Fruit fly (Drosophila melanogaster): ENCODE data around the gene PH4alphaNE1.

The PH4alphaNE1 gene

DNA sequence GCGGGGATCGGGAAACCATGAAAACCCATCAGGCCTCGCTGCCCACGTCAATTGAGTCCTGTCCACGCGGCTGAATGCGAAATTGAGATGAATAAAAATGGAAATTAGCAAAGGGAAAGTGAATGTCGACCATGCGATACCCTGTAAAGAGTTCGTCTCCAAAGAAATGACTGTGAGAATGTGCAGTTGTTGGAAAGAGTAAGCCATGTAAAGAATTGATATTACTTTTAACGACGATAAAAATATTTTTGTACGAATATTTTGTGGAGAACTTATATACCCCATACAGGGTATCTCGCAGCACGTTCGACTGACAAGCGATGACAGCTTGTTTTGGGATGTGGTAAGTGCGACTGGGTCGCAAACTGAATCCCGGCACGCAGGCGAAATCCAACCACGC lies 1.0 kb upstream of the PH4alphaNE1 start (continued):
- TF ChIP-seq pan (optimal IDR thresholded peaks at IDR 0.05) (no peak), pan (GFP tag; optimal IDR thresholded peaks at IDR 0.05 in 1 of 2, IDR thresholded peaks at IDR 0.05 in 1 of 2) (peak in 1 of 2 experiments; percentile 29), CG14441 (GFP tag; IDR thresholded peaks at IDR 0.05) (peak; percentile 35; the same call in 1 of the 2 replicates), Ravus (GFP tag; IDR thresholded peaks at IDR 0.05) (no peak), CG8089 (GFP tag; optimal IDR thresholded peaks at IDR 0.05) (no peak), chn (GFP tag; optimal IDR thresholded peaks at IDR 0.05) (peak; percentile 18), dpn (GFP tag; optimal IDR thresholded peaks at IDR 0.05) (no peak), Doc3 (GFP tag; IDR thresholded peaks at IDR 0.05; ENCODE audit: partially characterized antibody) (no peak), CG7963 (GFP tag; IDR thresholded peaks at IDR 0.05; ENCODE audit: partially characterized antibody) (no peak), tll (GFP tag; optimal IDR thresholded peaks at IDR 0.05) (no peak), Nf-YC (tag; optimal IDR thresholded peaks at IDR 0.05) (no peak), unc-4 (GFP tag; IDR thresholded peaks at IDR 0.05; ENCODE audit: partially characterized antibody) (no peak), wor (GFP tag; IDR thresholded peaks at IDR 0.05) (no peak), psq (GFP tag; optimal IDR thresholded peaks at IDR 0.05) (no peak), dysf (GFP tag; IDR thresholded peaks at IDR 0.05) (peak; percentile 57; the same call in 2 of the 3 replicates), tap (tag; optimal IDR thresholded peaks at IDR 0.05) (no peak), CG8359 (GFP tag; optimal IDR thresholded peaks at IDR 0.05; ENCODE audit: borderline replicate concordance) (no peak), CG4820 (GFP tag; optimal IDR thresholded peaks at IDR 0.05) (peak; percentile 33), Meics (GFP tag; optimal IDR thresholded peaks at IDR 0.05) (peak; percentile 1), CG11456 (GFP tag; IDR thresholded peaks at IDR 0.05) (peak; percentile 28; the same call in 1 of the 3 replicates), ab (GFP tag; optimal IDR thresholded peaks at IDR 0.05) (no peak), ttk (GFP tag; IDR thresholded peaks at IDR 0.05) (peak; percentile 32; the same call in 1 of the 2 replicates), Dfd (GFP tag; optimal IDR thresholded peaks at IDR 0.05) (no peak), CG10654 (GFP tag; optimal IDR thresholded peaks at IDR 0.05) (no peak), klu (GFP tag; IDR thresholded peaks at IDR 0.05) (no peak), so (GFP tag; IDR thresholded peaks at IDR 0.05) (no peak), CrebB (tag; optimal IDR thresholded peaks at IDR 0.05) (no peak), BEAF-32 (GFP tag; optimal IDR thresholded peaks at IDR 0.05) (no peak), vvl (GFP tag; IDR thresholded peaks at IDR 0.05) (peak; percentile 65), CG7839 (tag; optimal IDR thresholded peaks at IDR 0.05) (no peak), CG16863 (GFP tag; optimal IDR thresholded peaks at IDR 0.05) (peak; percentile 16), CG9215 (GFP tag; IDR thresholded peaks at IDR 0.05) (peak; percentile 12; the same call in 1 of the 2 replicates), grn (GFP tag; optimal IDR thresholded peaks at IDR 0.05) (no peak), bcd (GFP tag; optimal IDR thresholded peaks at IDR 0.05) (peak; percentile 14), CG4360 (GFP tag; IDR thresholded peaks at IDR 0.05) (no peak), Fer3 (tag; optimal IDR thresholded peaks at IDR 0.05) (no peak), ato (GFP tag; IDR thresholded peaks at IDR 0.05; ENCODE audit: partially characterized antibody) (no peak), CG17361 (GFP tag; IDR thresholded peaks at IDR 0.05) (no peak), HLHmδ (GFP tag; optimal IDR thresholded peaks at IDR 0.05) (no peak), CG11504 (tag; optimal IDR thresholded peaks at IDR 0.05) (no peak), en (GFP tag; optimal IDR thresholded peaks at IDR 0.05) (no peak), Rx (GFP tag; IDR thresholded peaks at IDR 0.05) (peak; percentile 45), knrl (GFP tag; IDR thresholded peaks at IDR 0.05; ENCODE audit: partially characterized antibody) (no peak), CG4282 (GFP tag; optimal IDR thresholded peaks at IDR 0.05) (no peak), CG15011 (GFP tag; optimal IDR thresholded peaks at IDR 0.05) (no peak), CG3281 (GFP tag; optimal IDR thresholded peaks at IDR 0.05) (no peak), salm (tag; optimal IDR thresholded peaks at IDR 0.05) (no peak), MTF-1 (GFP tag; optimal IDR thresholded peaks at IDR 0.05; ENCODE audit: borderline replicate concordance) (no peak), CG1603 (tag; optimal IDR thresholded peaks at IDR 0.05) (no peak), fru (optimal IDR thresholded peaks at IDR 0.05) (no peak), CG5180 (GFP tag; optimal IDR thresholded peaks at IDR 0.05) (no peak)
